Worm (Caenorhabditis elegans): ENCODE results near the gene C09E7.7.
"Not testable (repeated sequence)": the region's sequence is repeated elsewhere in the genome, so short reads cannot be mapped to it uniquely, and the experiment has no call there.

C09E7.7 gene

ce11 chrIII:6519949-6520348, 31.1 kb downstream of the C09E7.7 start, which contains the start of gene C09E7.10:
C09E7.10 (minus strand) TSS chrIII:6520049.
- TF ChIP-seq F16B12.6 (tag; optimal IDR thresholded peaks at IDR 0.05) (no peak), mef-2 (tag; optimal IDR thresholded peaks at IDR 0.05) (no peak), lir-3 (tag; optimal IDR thresholded peaks at IDR 0.05; ENCODE audit: poor library complexity) (no peak), elt-2 (tag; optimal IDR thresholded peaks at IDR 0.05) (no peak), zip-4 (GFP tag; optimal IDR thresholded peaks at IDR 0.05) (no peak), grh-1 (GFP tag; IDR thresholded peaks at IDR 0.05) (no peak), lin-35 (GFP tag; optimal IDR thresholded peaks at IDR 0.05) (no peak), mdl-1 (tag; optimal IDR thresholded peaks at IDR 0.05) (no peak), nhr-85 (tag) (no peak), nhr-12 (tag; optimal IDR thresholded peaks at IDR 0.05) (no peak), mab-9 (GFP tag; IDR thresholded peaks at IDR 0.05) (no peak)

DNA sequence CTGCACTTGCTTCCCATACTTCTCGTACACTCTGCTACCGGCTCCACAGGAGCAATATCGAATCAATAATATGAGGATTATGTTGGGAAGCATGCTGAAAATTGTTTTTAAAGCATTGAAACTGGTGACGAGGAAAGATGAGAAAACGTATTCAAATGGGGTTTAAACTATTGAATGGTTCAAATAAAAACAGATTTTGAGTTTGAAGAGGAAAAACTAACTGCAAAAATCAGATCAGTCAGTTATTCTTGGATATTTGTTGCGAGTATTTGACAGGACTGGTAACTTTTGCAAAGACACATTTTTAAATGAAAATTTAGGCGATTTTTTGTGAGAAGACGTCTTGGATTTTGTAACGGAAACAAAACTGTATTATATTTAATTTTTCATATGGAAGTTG, 36.4 kb downstream of the C09E7.7 start, which contains the start of gene acr-5:
Gene acr-5 (minus strand): TSS at position 101 of the 400 bp plus-strand sequence.
- TF ChIP-seq lin-39 (tag; optimal IDR thresholded peaks at IDR 0.05) (no peak), irx-1 (tag; optimal IDR thresholded peaks at IDR 0.05) (no peak), hlh-17 (GFP tag; optimal IDR thresholded peaks at IDR 0.05; ENCODE audit: borderline replicate concordance) (no peak), aha-1 (tag; optimal IDR thresholded peaks at IDR 0.05) (no peak), zip-4 (GFP tag; optimal IDR thresholded peaks at IDR 0.05) (no peak), mef-2 (tag; optimal IDR thresholded peaks at IDR 0.05) (no peak), grh-1 (GFP tag; IDR thresholded peaks at IDR 0.05) (no peak), nhr-47 (tag; optimal IDR thresholded peaks at IDR 0.05) (no peak), sptf-1 (tag; optimal IDR thresholded peaks at IDR 0.05) (no peak)

- TF ChIP-seq efl-1 (optimal IDR thresholded peaks at IDR 0.05), result not testable (repeated sequence)
- TF ChIP-seq efl-1 (GFP tag; optimal IDR thresholded peaks at IDR 0.05 in 1 of 2), result peak in 1 of 2 experiments; percentile 20
Measured at ce11 chrIII:6513759-6514158, 37.3 kb downstream of the C09E7.7 start.

ce11 chrIII:6509301-6509700, 41.7 kb downstream of the C09E7.7 start:
- no peak for TF ChIP-seq jun-1 (tag; optimal IDR thresholded peaks at IDR 0.05)
- no peak for TF ChIP-seq dsc-1 (tag; optimal IDR thresholded peaks at IDR 0.05)
- TF ChIP-seq unc-98 (GFP tag; IDR thresholded peaks at IDR 0.05), result no peak
- peak; percentile 54 for TF ChIP-seq nhr-71 (tag; optimal IDR thresholded peaks at IDR 0.05)
- no peak for TF ChIP-seq egl-13 (tag; optimal IDR thresholded peaks at IDR 0.05)
- no peak for TF ChIP-seq efl-1 (optimal IDR thresholded peaks at IDR 0.05)
- peak in 1 of 2 experiments; percentile 5 for TF ChIP-seq efl-1 (GFP tag; optimal IDR thresholded peaks at IDR 0.05 in 1 of 2)
- TF ChIP-seq lin-14 (GFP tag; optimal IDR thresholded peaks at IDR 0.05), result peak; percentile 26
- TF ChIP-seq tbx-2 (tag; optimal IDR thresholded peaks at IDR 0.05), result no peak
- no peak for TF ChIP-seq pag-3 (tag; optimal IDR thresholded peaks at IDR 0.05; ENCODE audit: borderline replicate concordance, insufficient read depth)
- TF ChIP-seq unc-30 (tag; optimal IDR thresholded peaks at IDR 0.05), result no peak
- TF ChIP-seq ztf-4 (tag; optimal IDR thresholded peaks at IDR 0.05), result no peak
- no peak for TF ChIP-seq sox-4 (tag; optimal IDR thresholded peaks at IDR 0.05)
- no peak for TF ChIP-seq hlh-4 (tag; optimal IDR thresholded peaks at IDR 0.05)
- no peak for TF ChIP-seq hlh-17 (GFP tag; optimal IDR thresholded peaks at IDR 0.05; ENCODE audit: borderline replicate concordance)
- TF ChIP-seq snu-23 (GFP tag; optimal IDR thresholded peaks at IDR 0.05), result no peak
- TF ChIP-seq nhr-90 (tag; optimal IDR thresholded peaks at IDR 0.05; ENCODE audit: poor library complexity), result peak; percentile 31
- TF ChIP-seq snpc-4 (tag; optimal IDR thresholded peaks at IDR 0.05), result no peak
- no peak for TF ChIP-seq aha-1 (tag; optimal IDR thresholded peaks at IDR 0.05)
- no peak for TF ChIP-seq ceh-82 (tag; optimal IDR thresholded peaks at IDR 0.05)
- TF ChIP-seq C34B4.2 (tag; optimal IDR thresholded peaks at IDR 0.05), result no peak
- TF ChIP-seq lsy-2 (tag; optimal IDR thresholded peaks at IDR 0.05), result peak in 1 of 2 experiments; percentile 15
- TF ChIP-seq F16B12.6 (tag; optimal IDR thresholded peaks at IDR 0.05), result no peak
- no peak for TF ChIP-seq lin-15B (tag; optimal IDR thresholded peaks at IDR 0.05)
- no peak for TF ChIP-seq fkh-4 (tag; optimal IDR thresholded peaks at IDR 0.05; ENCODE audit: borderline replicate concordance)
- TF ChIP-seq nhr-85 (tag), result peak; percentile 75
- TF ChIP-seq zag-1 (tag; optimal IDR thresholded peaks at IDR 0.05), result no peak
- no peak for TF ChIP-seq C16A3.4 (tag; optimal IDR thresholded peaks at IDR 0.05)
- TF ChIP-seq unc-86 (tag; optimal IDR thresholded peaks at IDR 0.05), result no peak
- no peak for TF ChIP-seq ces-1 (GFP tag; optimal IDR thresholded peaks at IDR 0.05)
- no peak for TF ChIP-seq xbp-1 (tag; optimal IDR thresholded peaks at IDR 0.05)
- no peak for TF ChIP-seq nhr-11 (tag; optimal IDR thresholded peaks at IDR 0.05)
- TF ChIP-seq egl-27 (tag; optimal IDR thresholded peaks at IDR 0.05), result no peak
- no peak for TF ChIP-seq isw-1 (GFP tag; IDR thresholded peaks at IDR 0.05)
- no peak for TF ChIP-seq mdl-1 (tag; optimal IDR thresholded peaks at IDR 0.05)
